Worm (Caenorhabditis elegans): ENCODE measurements around the gene cdd-2.

cdd-2 gene

DNA sequence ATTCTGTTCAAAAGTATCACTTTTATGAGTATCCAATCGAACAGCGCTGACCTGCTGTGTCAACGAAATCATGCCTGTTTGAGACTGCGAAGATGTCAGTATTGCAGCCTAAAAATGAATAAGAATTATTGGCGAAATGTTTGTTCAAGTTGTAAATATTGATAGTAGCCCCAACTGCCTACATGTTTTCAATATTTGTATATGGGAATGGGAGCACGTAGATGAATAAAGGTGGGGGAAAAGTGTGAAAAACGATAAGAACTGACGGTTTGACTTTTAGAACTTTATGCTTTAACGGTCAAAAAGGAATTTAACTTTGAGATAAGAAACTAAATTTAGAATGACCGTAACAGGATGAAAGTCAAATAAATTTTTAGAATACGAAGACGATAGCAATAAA, 27.4 kb downstream of the cdd-2 start:
- no peak for TF ChIP-seq fkh-2 (tag; optimal IDR thresholded peaks at IDR 0.05)
- TF ChIP-seq ceh-9 (tag; optimal IDR thresholded peaks at IDR 0.05), result no peak
- peak; percentile 50 for TF ChIP-seq pha-4 (tag; optimal IDR thresholded peaks at IDR 0.05)
- TF ChIP-seq egl-5 (tag; optimal IDR thresholded peaks at IDR 0.05), result no peak
- TF ChIP-seq pqm-1 (tag; optimal IDR thresholded peaks at IDR 0.05), result peak; percentile 73
- TF ChIP-seq elt-2 (tag; optimal IDR thresholded peaks at IDR 0.05), result peak; percentile 62

DNA sequence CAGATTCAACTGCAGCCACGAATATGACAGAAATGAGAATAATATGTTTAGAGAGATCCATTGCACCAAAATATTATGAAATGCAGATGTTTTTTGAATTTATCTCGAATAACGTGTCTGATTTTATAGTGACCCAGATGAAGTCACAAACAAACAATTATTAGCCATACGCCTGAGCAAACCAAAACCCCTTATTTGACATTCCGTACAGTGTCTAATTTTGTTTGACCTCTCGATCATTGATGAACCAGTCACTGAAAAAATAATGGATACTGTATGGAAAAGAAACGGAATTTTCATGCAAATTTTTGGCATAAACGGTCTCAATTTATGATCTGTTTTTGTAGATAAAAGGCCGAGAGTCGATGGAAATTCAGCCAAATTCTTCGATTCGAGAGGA, 31.5 kb downstream of the cdd-2 start, which contains the start of the genes R05G6.9 and R05G6.3:
R05G6.9 (minus strand) TSS at position 101 of the 400 bp plus-strand sequence.
R05G6.3 (plus strand) TSS at position 386 of the 400 bp plus-strand sequence.
- TF ChIP-seq fkh-10 (GFP tag; optimal IDR thresholded peaks at IDR 0.05) (no peak), nhr-77 (tag; optimal IDR thresholded peaks at IDR 0.05) (no peak), nhr-67 (tag; optimal IDR thresholded peaks at IDR 0.05) (no peak), lin-39 (tag; optimal IDR thresholded peaks at IDR 0.05) (no peak), mdl-1 (tag; optimal IDR thresholded peaks at IDR 0.05) (no peak), ceh-9 (tag; optimal IDR thresholded peaks at IDR 0.05) (no peak), nfya-1 (tag; optimal IDR thresholded peaks at IDR 0.05; ENCODE audit: insufficient read depth) (no peak), nhr-76 (tag; optimal IDR thresholded peaks at IDR 0.05) (no peak), ceh-82 (tag; optimal IDR thresholded peaks at IDR 0.05) (no peak), jun-1 (tag; optimal IDR thresholded peaks at IDR 0.05) (no peak), nhr-11 (tag; optimal IDR thresholded peaks at IDR 0.05) (no peak), egl-5 (tag; optimal IDR thresholded peaks at IDR 0.05) (no peak), nhr-25 (tag; optimal IDR thresholded peaks at IDR 0.05) (no peak), elt-2 (tag; optimal IDR thresholded peaks at IDR 0.05) (no peak), fos-1 (tag; optimal IDR thresholded peaks at IDR 0.05) (no peak)

DNA sequence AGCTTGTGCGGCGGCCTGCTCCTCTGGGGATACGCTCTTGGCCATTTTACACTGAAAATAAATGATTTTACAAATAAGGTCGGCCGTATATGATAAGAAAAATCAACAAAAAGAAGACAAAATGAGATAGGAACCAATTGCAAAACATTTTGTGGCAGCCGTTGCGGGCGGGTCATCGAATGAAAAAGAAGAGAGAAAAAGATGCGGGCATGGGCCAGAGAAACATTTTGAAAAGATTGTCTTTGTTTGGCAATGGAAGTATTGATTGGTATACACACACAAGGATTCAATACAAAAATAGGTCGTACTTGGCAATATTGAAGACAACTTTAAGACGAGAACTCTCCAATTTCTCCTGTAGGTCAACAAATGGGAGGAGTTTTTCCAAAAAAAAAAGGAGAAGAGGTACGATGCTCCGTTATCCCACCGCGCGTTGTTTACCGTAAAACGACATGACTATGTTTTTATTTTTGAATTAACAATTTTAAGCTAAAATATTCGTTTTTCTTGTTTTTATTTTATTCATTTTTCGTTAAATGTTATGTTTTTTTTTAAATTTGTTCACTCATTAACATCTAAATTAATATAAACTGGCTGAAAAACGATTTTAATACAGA, 35.0 kb downstream of the cdd-2 start, which contains the start of the genes plc-4 and R05G6.4:
plc-4 (minus strand) TSS at position 51 of the 617 bp plus-strand sequence.
R05G6.4 (plus strand) TSS at position 617 of the 617 bp plus-strand sequence.
- no peak for TF ChIP-seq elt-3 (tag; optimal IDR thresholded peaks at IDR 0.05)
- peak; percentile 71 for TF ChIP-seq nfya-1 (tag; optimal IDR thresholded peaks at IDR 0.05; ENCODE audit: insufficient read depth)
- peak; percentile 41 for TF ChIP-seq ceh-28 (tag; optimal IDR thresholded peaks at IDR 0.05)
- TF ChIP-seq fkh-2 (tag; optimal IDR thresholded peaks at IDR 0.05), result no peak
- TF ChIP-seq hmg-11 (tag; optimal IDR thresholded peaks at IDR 0.05), result peak; percentile 10
- peak; percentile 26 for TF ChIP-seq snpc-4 (tag; optimal IDR thresholded peaks at IDR 0.05)
- peak; percentile 54 for TF ChIP-seq lin-15B (tag; optimal IDR thresholded peaks at IDR 0.05)
- peak; percentile 88 for TF ChIP-seq R02D3.7 (tag; optimal IDR thresholded peaks at IDR 0.05)
- peak; percentile 6 for TF ChIP-seq lin-39 (tag; optimal IDR thresholded peaks at IDR 0.05)
- peak; percentile 44 for TF ChIP-seq nhr-23 (tag; optimal IDR thresholded peaks at IDR 0.05)
- no peak for TF ChIP-seq unc-62 (GFP tag; optimal IDR thresholded peaks at IDR 0.05)
- peak; percentile 79 for TF ChIP-seq pha-4 (tag; optimal IDR thresholded peaks at IDR 0.05)

DNA sequence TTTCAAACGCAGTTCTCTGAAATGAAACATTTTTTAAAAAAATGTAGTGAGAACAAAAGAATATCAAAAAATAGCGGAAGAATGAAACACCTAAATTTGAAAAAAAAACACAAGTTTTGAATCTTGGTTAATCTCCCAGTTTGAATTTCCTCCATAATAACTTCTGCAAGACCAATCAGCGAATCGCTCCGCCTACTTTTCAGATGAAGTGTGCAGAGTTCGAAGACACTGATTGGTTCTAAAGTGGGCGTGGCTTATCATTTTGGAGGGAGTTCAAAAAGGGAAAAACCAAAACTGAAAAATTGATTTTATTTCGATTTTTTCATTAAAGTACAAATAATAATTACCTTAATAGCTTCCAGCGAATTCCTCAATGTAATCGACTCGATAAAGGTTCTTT, 36.9 kb downstream of the cdd-2 start:
- TF ChIP-seq lin-15B (tag; optimal IDR thresholded peaks at IDR 0.05) (peak; percentile 18), eor-1 (tag; optimal IDR thresholded peaks at IDR 0.05) (no peak), nfya-1 (tag; optimal IDR thresholded peaks at IDR 0.05; ENCODE audit: insufficient read depth) (peak; percentile 96)

DNA sequence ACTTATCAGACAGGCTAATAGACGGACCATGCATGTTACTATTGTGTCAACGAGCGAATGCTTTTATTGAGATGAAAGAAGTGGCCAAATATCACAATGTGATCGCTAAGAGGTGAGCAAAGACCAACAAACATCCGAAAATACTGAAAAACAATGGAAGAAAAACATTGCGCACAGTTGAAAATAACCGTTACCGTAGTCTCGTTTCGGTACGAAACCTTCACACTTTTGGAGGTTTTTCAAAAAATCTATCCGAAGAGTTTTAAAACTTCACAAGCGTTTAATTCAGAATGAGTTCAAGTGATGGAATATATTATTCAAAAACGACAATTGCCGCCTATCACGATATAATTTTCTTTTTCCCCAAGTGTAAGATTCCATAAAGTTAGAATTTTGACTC, 38.8 kb downstream of the cdd-2 start:
- TF ChIP-seq nhr-67 (tag; optimal IDR thresholded peaks at IDR 0.05), result no peak
- peak; percentile 61 for TF ChIP-seq pha-4 (tag; optimal IDR thresholded peaks at IDR 0.05)

DNA sequence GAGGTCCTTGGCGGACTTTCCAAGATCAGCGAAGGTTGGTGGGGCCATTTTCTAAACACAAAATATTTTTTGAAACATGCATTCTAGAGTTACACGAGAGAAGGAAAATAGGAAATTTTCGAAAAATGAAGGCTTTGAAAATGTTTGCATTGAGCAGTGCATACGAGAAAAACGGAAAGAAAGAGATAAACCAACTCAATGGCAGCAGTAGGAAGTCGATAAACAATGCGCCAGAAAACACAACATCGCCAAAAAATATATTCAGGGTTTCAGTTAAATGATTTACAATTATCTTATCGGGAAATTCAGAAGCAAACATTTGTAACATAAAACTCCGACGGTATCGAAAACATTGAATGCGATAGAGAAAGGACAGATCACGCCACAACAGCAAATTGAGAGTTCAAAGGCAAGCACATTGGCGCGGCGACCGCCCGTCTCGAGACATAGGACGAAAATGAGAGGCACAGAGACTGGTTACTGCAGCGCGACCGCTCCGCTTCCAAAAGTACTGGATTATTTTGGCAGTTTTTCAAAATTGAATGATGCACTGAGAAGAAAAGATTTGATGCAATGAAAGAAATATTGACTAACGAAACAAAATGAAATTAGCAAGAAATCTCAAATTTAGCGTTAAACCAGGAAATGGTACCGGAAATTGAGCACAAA, 39.7 kb downstream of the cdd-2 start, which contains the start of the genes vdac-1 and R05G6.5:
vdac-1 (minus strand) TSS at position 51 of the 669 bp plus-strand sequence.
R05G6.5 (plus strand) TSS at position 527 of the 669 bp plus-strand sequence.
- TF ChIP-seq ceh-28 (tag; optimal IDR thresholded peaks at IDR 0.05) (peak; percentile 42), fos-1 (tag; optimal IDR thresholded peaks at IDR 0.05) (no peak), elt-1 (tag; optimal IDR thresholded peaks at IDR 0.05) (peak; percentile 9), lin-15B (tag; optimal IDR thresholded peaks at IDR 0.05) (peak; percentile 90), fkh-10 (GFP tag; optimal IDR thresholded peaks at IDR 0.05) (no peak), elt-3 (tag; optimal IDR thresholded peaks at IDR 0.05) (peak in 1 of 3 experiments; percentile 9), nhr-43 (tag; optimal IDR thresholded peaks at IDR 0.05; ENCODE audit: poor library complexity, severe bottlenecking) (peak; percentile 77), nhr-11 (tag; optimal IDR thresholded peaks at IDR 0.05) (no peak), eor-1 (tag; optimal IDR thresholded peaks at IDR 0.05) (no peak), nhr-76 (tag; optimal IDR thresholded peaks at IDR 0.05) (peak; percentile 56), nhr-25 (tag; optimal IDR thresholded peaks at IDR 0.05) (peak; percentile 84), pqm-1 (tag; optimal IDR thresholded peaks at IDR 0.05) (peak; percentile 41), unc-62 (GFP tag; optimal IDR thresholded peaks at IDR 0.05) (peak; percentile 18), egl-5 (tag; optimal IDR thresholded peaks at IDR 0.05) (peak; percentile 71), hmg-11 (tag; optimal IDR thresholded peaks at IDR 0.05) (peak; percentile 39), snpc-4 (tag; optimal IDR thresholded peaks at IDR 0.05) (peak; percentile 73), R02D3.7 (tag; optimal IDR thresholded peaks at IDR 0.05) (peak; percentile 75), pha-4 (tag; optimal IDR thresholded peaks at IDR 0.05) (peak; percentile 86), tbx-2 (tag; optimal IDR thresholded peaks at IDR 0.05) (no peak), nhr-67 (tag; optimal IDR thresholded peaks at IDR 0.05) (no peak), lin-39 (tag; optimal IDR thresholded peaks at IDR 0.05) (peak; percentile 76), nhr-23 (tag; optimal IDR thresholded peaks at IDR 0.05) (peak; percentile 83), jun-1 (tag; optimal IDR thresholded peaks at IDR 0.05) (peak; percentile 81), nhr-12 (tag; optimal IDR thresholded peaks at IDR 0.05) (no peak), nfya-1 (tag; optimal IDR thresholded peaks at IDR 0.05; ENCODE audit: insufficient read depth) (peak; percentile 92), elt-2 (tag; optimal IDR thresholded peaks at IDR 0.05) (peak; percentile 87), ZK546.5 (tag; optimal IDR thresholded peaks at IDR 0.05) (no peak), lsy-12 (tag; optimal IDR thresholded peaks at IDR 0.05) (peak; percentile 66)

Data from whole organism, L3 larva.